Worm (Caenorhabditis elegans) whole organism, L4/young adult: ENCODE measurements around the gene pitp-1.

Source experiments
- dao-5 ChIP-seq: sonication (generic microtip); optimal IDR thresholded peaks from 2 replicates; lab custom pipeline; 2016; ENCODE audit warnings: missing genotype, missing genetic modification characterization, moderate library complexity, missing compliant biosample characterization
- him-1 ChIP-seq: sonication (generic microtip); optimal IDR thresholded peaks from 2 replicates; lab custom pipeline; 2016; ENCODE audit warnings: missing genotype, missing genetic modification reagents, missing genetic modification characterization, missing compliant biosample characterization

DNA sequence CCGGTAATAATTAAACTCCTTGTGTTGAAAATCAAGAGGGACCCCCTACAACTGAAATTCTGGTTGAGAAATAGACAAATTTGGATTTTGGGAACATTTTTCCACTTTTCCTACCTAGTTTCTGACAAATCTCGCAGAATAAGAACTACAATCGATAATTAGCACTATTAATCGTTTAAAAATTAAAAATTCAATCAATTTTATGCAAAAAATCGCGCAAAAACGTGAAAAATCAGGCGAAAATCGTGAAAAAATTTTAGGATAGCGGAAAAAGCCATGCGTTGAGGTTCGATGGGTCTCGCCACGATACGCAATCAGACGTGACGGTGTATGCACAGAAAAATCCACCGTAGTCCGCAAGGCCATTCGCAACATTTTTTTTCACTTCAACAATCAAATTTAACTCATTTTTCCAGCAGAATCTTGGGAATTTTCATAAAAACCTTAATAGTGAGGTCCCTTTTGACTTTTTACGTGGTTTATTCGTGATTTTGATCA, 24.5 kb downstream of the pitp-1 start, which contains the start of gene lias-1:
- peak; percentile 19 for TF ChIP-seq him-1 (tag; lab: Kevin White, UChicago)
- TF ChIP-seq dao-5 (tag; lab: Kevin White, UChicago), result no peak
